Fruit fly (Drosophila melanogaster): ENCODE results near the gene CG14100.

- no peak for TF ChIP-seq dac (GFP tag; optimal IDR thresholded peaks at IDR 0.05)
- TF ChIP-seq Hr4 (GFP tag; optimal IDR thresholded peaks at IDR 0.05), result no peak
- no peak for TF ChIP-seq Sox15 (GFP tag; optimal IDR thresholded peaks at IDR 0.05)
- TF ChIP-seq CG10631 (GFP tag; optimal IDR thresholded peaks at IDR 0.05), result no peak
Measured at dm6 chr3L:19579346-19579745, 11.0 kb downstream of the CG14100 start.

Measured in whole organism, prepupa.